Fruit fly (Drosophila melanogaster): ENCODE results near the gene muc.

muc gene

dm6 chr2L:7440458-7441018 lies 13.9 kb downstream of the muc start:
- TF ChIP-seq Hr83 (GFP tag; optimal IDR thresholded peaks at IDR 0.05; ENCODE audit: poor library complexity, severe bottlenecking) = no peak
- no peak for TF ChIP-seq CG32264 (GFP tag; optimal IDR thresholded peaks at IDR 0.05)
- no peak for TF ChIP-seq Dif (GFP tag; optimal IDR thresholded peaks at IDR 0.05; ENCODE audit: partially characterized antibody)
- no peak for TF ChIP-seq brk (GFP tag; optimal IDR thresholded peaks at IDR 0.05)
- TF ChIP-seq GATAd (GFP tag; optimal IDR thresholded peaks at IDR 0.05) = no peak
- no peak for TF ChIP-seq CrebA (GFP tag; optimal IDR thresholded peaks at IDR 0.05; ENCODE audit: borderline replicate concordance)
- TF ChIP-seq pan (optimal IDR thresholded peaks at IDR 0.05) = no peak
- TF ChIP-seq Vsx2 (GFP tag; optimal IDR thresholded peaks at IDR 0.05; ENCODE audit: partially characterized antibody) = no peak
- TF ChIP-seq Dfd (GFP tag; optimal IDR thresholded peaks at IDR 0.05) = no peak
- no peak for TF ChIP-seq jim (GFP tag; optimal IDR thresholded peaks at IDR 0.05)
- no peak for TF ChIP-seq br (GFP tag; optimal IDR thresholded peaks at IDR 0.05)
- no peak for TF ChIP-seq Abd-B (GFP tag; optimal IDR thresholded peaks at IDR 0.05)

- TF ChIP-seq brk (GFP tag; optimal IDR thresholded peaks at IDR 0.05) = no peak
- TF ChIP-seq Hr83 (GFP tag; optimal IDR thresholded peaks at IDR 0.05; ENCODE audit: poor library complexity, severe bottlenecking) = no peak
- TF ChIP-seq Hnf4 (GFP tag; optimal IDR thresholded peaks at IDR 0.05) = no peak
- TF ChIP-seq CrebA (GFP tag; optimal IDR thresholded peaks at IDR 0.05; ENCODE audit: borderline replicate concordance) = no peak
Observed at dm6 chr2L:7442106-7442505, 15.4 kb downstream of the muc start.

- TF ChIP-seq sv (GFP tag; optimal IDR thresholded peaks at IDR 0.05) (peak; percentile 27), br (GFP tag; optimal IDR thresholded peaks at IDR 0.05) (no peak)
Observed at dm6 chr2L:7442929-7443328, 16.3 kb downstream of the muc start.

dm6 chr2L:7447820-7448219 lies 21.2 kb downstream of the muc start:
- no peak for TF ChIP-seq Hnf4 (GFP tag; optimal IDR thresholded peaks at IDR 0.05)
- peak; percentile 22 for TF ChIP-seq Myc (optimal IDR thresholded peaks at IDR 0.05)

- no peak for TF ChIP-seq ey (GFP tag; optimal IDR thresholded peaks at IDR 0.05)
Observed at dm6 chr2L:7448371-7448770, 21.7 kb downstream of the muc start.

dm6 chr2L:7450966-7451365 lies 24.3 kb downstream of the muc start, which contains the start of gene santa-maria:
Gene santa-maria (minus strand): TSS chr2L:7451244.
- TF ChIP-seq dmrt93B (GFP tag; optimal IDR thresholded peaks at IDR 0.05) (no peak), sage (GFP tag; optimal IDR thresholded peaks at IDR 0.05) (no peak), Vsx2 (GFP tag; optimal IDR thresholded peaks at IDR 0.05; ENCODE audit: partially characterized antibody) (peak; percentile 46), brk (GFP tag; optimal IDR thresholded peaks at IDR 0.05) (no peak), dl (GFP tag; optimal IDR thresholded peaks at IDR 0.05; ENCODE audit: insufficient read depth in 1 of 2, partially characterized antibody in 2 of 2) (no peak)

dm6 chr2L:7452093-7452492 lies 25.4 kb downstream of the muc start:
- TF ChIP-seq Dfd (GFP tag; optimal IDR thresholded peaks at IDR 0.05) = no peak
- peak; percentile 65 for TF ChIP-seq Vsx2 (GFP tag; optimal IDR thresholded peaks at IDR 0.05; ENCODE audit: partially characterized antibody)
- peak; percentile 77 for TF ChIP-seq Dif (GFP tag; optimal IDR thresholded peaks at IDR 0.05; ENCODE audit: partially characterized antibody)
- peak; percentile 56 to 69 for TF ChIP-seq dl (GFP tag; optimal IDR thresholded peaks at IDR 0.05; ENCODE audit: insufficient read depth in 1 of 2, partially characterized antibody in 2 of 2)

dm6 chr2L:7454112-7454511 lies 27.4 kb downstream of the muc start, which contains the start of gene Gr28a:
Gene Gr28a (minus strand): TSS chr2L:7454212.
- TF ChIP-seq CrebA (GFP tag; optimal IDR thresholded peaks at IDR 0.05; ENCODE audit: borderline replicate concordance) (no peak), Dif (GFP tag; optimal IDR thresholded peaks at IDR 0.05; ENCODE audit: partially characterized antibody) (no peak), tai (GFP tag; optimal IDR thresholded peaks at IDR 0.05) (no peak), usp (GFP tag; optimal IDR thresholded peaks at IDR 0.05) (no peak), Dfd (GFP tag; optimal IDR thresholded peaks at IDR 0.05) (no peak), rgr (GFP tag; optimal IDR thresholded peaks at IDR 0.05) (no peak), dmrt93B (GFP tag; optimal IDR thresholded peaks at IDR 0.05) (no peak), dsf (GFP tag; optimal IDR thresholded peaks at IDR 0.05; ENCODE audit: borderline replicate concordance) (no peak), sv (GFP tag; optimal IDR thresholded peaks at IDR 0.05) (no peak), CG9705 (GFP tag; optimal IDR thresholded peaks at IDR 0.05) (no peak), lola (GFP tag; optimal IDR thresholded peaks at IDR 0.05) (no peak), jim (GFP tag; optimal IDR thresholded peaks at IDR 0.05) (no peak), Vsx2 (GFP tag; optimal IDR thresholded peaks at IDR 0.05; ENCODE audit: partially characterized antibody) (no peak), Hr83 (GFP tag; optimal IDR thresholded peaks at IDR 0.05; ENCODE audit: poor library complexity, severe bottlenecking) (no peak), OdsH (GFP tag; optimal IDR thresholded peaks at IDR 0.05) (no peak), N (GFP tag; optimal IDR thresholded peaks at IDR 0.05) (no peak), brk (GFP tag; optimal IDR thresholded peaks at IDR 0.05) (no peak), Rel (GFP tag; optimal IDR thresholded peaks at IDR 0.05) (no peak), Rel (tag; optimal IDR thresholded peaks at IDR 0.05) (no peak)
